Worm (Caenorhabditis elegans) whole organism, L4/young adult: Measurements from ENCODE around the gene C05C12.4.

ENCODE experiments used
- W03F9.2 ChIP-seq: fragments of 150-350 bp; optimal IDR thresholded peaks from 2 replicates; lab custom pipeline; 2014; ENCODE audit warnings: missing biosample characterization, missing genetic modification characterization
- dao-5 ChIP-seq: sonication (generic microtip); optimal IDR thresholded peaks from 2 replicates; lab custom pipeline; 2016; ENCODE audit warnings: missing genotype, missing genetic modification characterization, moderate library complexity, missing compliant biosample characterization

DNA sequence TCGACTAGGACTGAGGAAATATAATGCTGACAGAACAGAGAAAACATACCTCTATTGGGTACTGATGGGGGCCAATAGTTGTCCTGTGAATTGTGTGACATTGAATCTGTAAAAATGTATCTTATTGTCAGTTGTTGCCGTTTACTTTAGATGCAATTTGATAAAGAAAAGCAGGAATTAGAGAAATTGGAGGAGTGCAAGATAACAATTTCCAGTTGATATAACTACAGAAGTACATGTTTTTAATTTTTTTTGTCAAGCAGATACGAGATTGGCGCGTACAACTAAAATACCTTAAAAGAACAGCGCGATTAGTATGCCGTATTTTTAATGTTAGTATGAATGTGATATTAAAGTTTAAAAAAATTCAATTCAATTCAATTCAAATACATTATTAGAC is 29.8 kb downstream of the C05C12.4 start, which contains the start of gene zip-6:
- TF ChIP-seq dao-5 (tag; lab: Kevin White, UChicago), result no peak
- TF ChIP-seq W03F9.2 (tag; lab: Kevin White, UChicago), result no peak
